Worm (Caenorhabditis elegans): Measurements from ENCODE around the gene npr-36.
"Not testable (repeated sequence)": the region's sequence is repeated elsewhere in the genome, so short reads cannot be mapped to it uniquely, and the experiment has no call there.

Gene npr-36

ce11 chrX:17359452-17359851 is at the start of gene npr-36:
npr-36 (plus strand) TSS chrX:17359752.
- TF ChIP-seq unc-62 (GFP tag; optimal IDR thresholded peaks at IDR 0.05) = no peak

ce11 chrX:17310730-17311312 is 48.7 kb upstream of the npr-36 start, which contains the start of gene C53C11.4:
C53C11.4 (plus strand) TSS chrX:17310908.
- TF ChIP-seq unc-62 (GFP tag; optimal IDR thresholded peaks at IDR 0.05) = not testable (repeated sequence)

ce11 chrX:17314948-17315347 is 44.6 kb upstream of the npr-36 start:
- no peak for TF ChIP-seq unc-62 (GFP tag; optimal IDR thresholded peaks at IDR 0.05)

- TF ChIP-seq unc-62 (GFP tag; optimal IDR thresholded peaks at IDR 0.05) = no peak
These were observed 41.3 kb upstream of the npr-36 start, which contains the start of gene ptr-5 for ce11 chrX:17318284-17318683. ptr-5 (plus strand) TSS chrX:17318584.

- no peak for TF ChIP-seq unc-62 (GFP tag; optimal IDR thresholded peaks at IDR 0.05)
These were observed 39.0 kb upstream of the npr-36 start for ce11 chrX:17320572-17320971.

- TF ChIP-seq unc-62 (GFP tag; optimal IDR thresholded peaks at IDR 0.05) = no peak
These were observed 34.6 kb upstream of the npr-36 start for ce11 chrX:17324954-17325353.

ce11 chrX:17327226-17327625 is 32.3 kb upstream of the npr-36 start:
- TF ChIP-seq unc-62 (GFP tag; optimal IDR thresholded peaks at IDR 0.05) = no peak

- no peak for TF ChIP-seq unc-62 (GFP tag; optimal IDR thresholded peaks at IDR 0.05)
These were observed 30.5 kb upstream of the npr-36 start for ce11 chrX:17329075-17329474.

- TF ChIP-seq unc-62 (GFP tag; optimal IDR thresholded peaks at IDR 0.05) = no peak
These were observed 29.0 kb upstream of the npr-36 start for ce11 chrX:17330574-17330973.

ce11 chrX:17333752-17334151 is 25.8 kb upstream of the npr-36 start, which contains the start of gene C53C11.5:
C53C11.5 (plus strand) TSS chrX:17334052.
- TF ChIP-seq unc-62 (GFP tag; optimal IDR thresholded peaks at IDR 0.05) = no peak

- no peak for TF ChIP-seq unc-62 (GFP tag; optimal IDR thresholded peaks at IDR 0.05)
These were observed 23.2 kb upstream of the npr-36 start, which contains the start of gene C53C11.2 for ce11 chrX:17336354-17336753. C53C11.2 (plus strand) TSS chrX:17336637.

- TF ChIP-seq unc-62 (GFP tag; optimal IDR thresholded peaks at IDR 0.05) = no peak
These were observed 20.6 kb upstream of the npr-36 start for ce11 chrX:17338944-17339343.

ce11 chrX:17340484-17340883 is 19.1 kb upstream of the npr-36 start, which contains the start of gene C53C11.1:
C53C11.1 (plus strand) TSS chrX:17340784.
- no peak for TF ChIP-seq unc-62 (GFP tag; optimal IDR thresholded peaks at IDR 0.05)

- TF ChIP-seq unc-62 (GFP tag; optimal IDR thresholded peaks at IDR 0.05) = no peak
These were observed 10.1 kb upstream of the npr-36 start for ce11 chrX:17349411-17349810.

- TF ChIP-seq unc-62 (GFP tag; optimal IDR thresholded peaks at IDR 0.05) = no peak
These were observed 7.5 kb upstream of the npr-36 start for ce11 chrX:17352098-17352497.

- no peak for TF ChIP-seq unc-62 (GFP tag; optimal IDR thresholded peaks at IDR 0.05)
These were observed 4.1 kb upstream of the npr-36 start for ce11 chrX:17355462-17355861.

ce11 chrX:17356748-17357147 is 2.8 kb upstream of the npr-36 start:
- TF ChIP-seq unc-62 (GFP tag; optimal IDR thresholded peaks at IDR 0.05) = no peak

ce11 chrX:17362529-17362928 is 3.0 kb downstream of the npr-36 start, which contains the start of gene F10D7.11:
F10D7.11 (plus strand) TSS chrX:17362829.
- TF ChIP-seq unc-62 (GFP tag; optimal IDR thresholded peaks at IDR 0.05) = no peak

Data from whole organism, dauer.